Worm (Caenorhabditis elegans) whole organism, late embryonic: Measurements from ENCODE around the gene srh-112.

Experiments used
- F13H6.1 ChIP-seq: sonication (generic microtip); optimal IDR thresholded peaks from 2 replicates; lab custom pipeline; 2016; ENCODE audit warnings: missing genetic modification characterization, missing compliant biosample characterization
- ceh-18 ChIP-seq: sonication (generic microtip); optimal IDR thresholded peaks from 2 replicates; lab custom pipeline; 2016; ENCODE audit warnings: missing genetic modification characterization, missing compliant biosample characterization
- dve-1 ChIP-seq: sonication (generic microtip); optimal IDR thresholded peaks from 2 replicates; lab custom pipeline; 2017; ENCODE audit warnings: antibody characterized with exemption, mild to moderate bottlenecking, missing genetic modification characterization, missing compliant biosample characterization
- sox-4 ChIP-seq: sonication (generic microtip); optimal IDR thresholded peaks from 2 replicates; lab custom pipeline; 2017; ENCODE audit warnings: mild to moderate bottlenecking, missing genetic modification characterization, inconsistent platforms, missing compliant biosample characterization
- tbx-2 ChIP-seq: sonication (generic microtip); optimal IDR thresholded peaks from 2 replicates; lab custom pipeline; 2016; ENCODE audit warnings: missing genetic modification characterization, missing compliant biosample characterization
- unc-86 ChIP-seq: sonication (generic microtip); optimal IDR thresholded peaks from 2 replicates; lab custom pipeline; 2016; ENCODE audit warnings: missing genetic modification characterization, missing compliant biosample characterization

- TF ChIP-seq ceh-18 (no peak), F13H6.1 (no peak), sox-4 (no peak), unc-86 (tag; lab: Kevin White, UChicago) (no peak), tbx-2 (no peak), dve-1 (no peak)
Observed at ce11 chrV:17261385-17261784, 35.4 kb upstream of the srh-112 start.
